Fruit fly (Drosophila melanogaster) whole organism, embryonic: ENCODE measurements around the gene CG11980.

Source experiments
- Bgb ChIP-seq: fragments of 200-800 bp; sonication (Bioruptor generic); IDR thresholded peaks from 2 replicates; pipeline ENCODE4 v1.3.6; 2022; ENCODE audit warnings: missing biosample characterization, missing genetic modification characterization; ENCODE audit not compliant: partially characterized antibody
- CG10654 ChIP-seq: fragments of 200-800 bp; sonication (Bioruptor generic); optimal IDR thresholded peaks from 2 replicates; lab custom pipeline; 2016; ENCODE audit warnings: missing biosample characterization, missing genetic modification characterization
- CG12299 ChIP-seq: fragments of 200-800 bp; sonication (Bioruptor generic); optimal IDR thresholded peaks from 2 replicates; lab custom pipeline; 2018; ENCODE audit warnings: missing biosample characterization, mild to moderate bottlenecking, missing genetic modification characterization
- CG12744 ChIP-seq: fragments of 200-800 bp; sonication (Bioruptor generic); optimal IDR thresholded peaks from 2 replicates; lab custom pipeline; 2016; ENCODE audit warnings: missing biosample characterization, missing genetic modification characterization
- CG13424 ChIP-seq: fragments of 200-800 bp; sonication (Bioruptor generic); optimal IDR thresholded peaks from 2 replicates; lab custom pipeline; 2019; ENCODE audit warnings: missing biosample characterization, mild to moderate bottlenecking, missing genetic modification characterization, moderate library complexity
- CG14441 ChIP-seq: fragments of 200-800 bp; sonication (Bioruptor generic); IDR thresholded peaks from 2 replicates; pipeline ENCODE4 v1.3.6; 2022; ENCODE audit warnings: missing biosample characterization, missing genetic modification characterization
- CG14710 ChIP-seq: fragments of 200-800 bp; sonication (Bioruptor generic); optimal IDR thresholded peaks from 3 replicates; lab custom pipeline; 2019; ENCODE audit warnings: missing biosample characterization, mild to moderate bottlenecking, missing genetic modification characterization, moderate library complexity
- CG14860 ChIP-seq: fragments of 200-800 bp; sonication (Bioruptor generic); IDR thresholded peaks from 3 replicates; pipeline ENCODE4 v1.3.6; 2022; ENCODE audit warnings: missing biosample characterization, missing genetic modification characterization; ENCODE audit not compliant: partially characterized antibody
- CG15479 ChIP-seq: fragments of 200-800 bp; sonication (Bioruptor generic); optimal IDR thresholded peaks from 3 replicates; lab custom pipeline; 2019; ENCODE audit warnings: missing biosample characterization, mild to moderate bottlenecking, missing genetic modification characterization, moderate library complexity
- CG15601 ChIP-seq: fragments of 200-800 bp; sonication (Bioruptor generic); optimal IDR thresholded peaks from 3 replicates; lab custom pipeline; 2019; ENCODE audit warnings: missing biosample characterization, mild to moderate bottlenecking, missing genetic modification characterization, moderate library complexity
- CG1603 ChIP-seq: fragments of 200-800 bp; sonication (Bioruptor generic); optimal IDR thresholded peaks from 2 replicates; lab custom pipeline; 2019; ENCODE audit warnings: missing biosample characterization, mild to moderate bottlenecking, missing genetic modification characterization, moderate library complexity
- CG16813 ChIP-seq: fragments of 200-800 bp; sonication (Bioruptor generic); IDR thresholded peaks from 3 replicates; pipeline ENCODE4 v1.3.6; 2022; ENCODE audit warnings: missing biosample characterization, missing genetic modification characterization; ENCODE audit not compliant: partially characterized antibody
- CG17328 ChIP-seq: fragments of 200-800 bp; sonication (Bioruptor generic); IDR thresholded peaks from 2 replicates; pipeline ENCODE4 v1.3.6; 2022; ENCODE audit warnings: missing biosample characterization, missing genetic modification characterization
- CG18764 ChIP-seq: fragments of 200-800 bp; sonication (Bioruptor generic); optimal IDR thresholded peaks from 3 replicates; lab custom pipeline; 2016; ENCODE audit warnings: missing biosample characterization, missing genetic modification characterization
- CG34422 ChIP-seq: fragments of 200-800 bp; sonication (Bioruptor generic); IDR thresholded peaks from 3 replicates; pipeline ENCODE4 v1.3.6; 2022; ENCODE audit warnings: missing biosample characterization, missing genetic modification characterization
- CG3847 ChIP-seq: fragments of 200-800 bp; sonication (Bioruptor generic); IDR thresholded peaks from 2 replicates; pipeline ENCODE4 v1.3.6; 2022; ENCODE audit warnings: missing biosample characterization, missing genetic modification characterization
- CG5953 ChIP-seq: fragments of 200-800 bp; sonication (Bioruptor generic); IDR thresholded peaks from 2 replicates; pipeline ENCODE4 v1.3.6; 2022; ENCODE audit warnings: missing biosample characterization, missing genetic modification characterization
- CG6791 ChIP-seq: fragments of 200-800 bp; sonication (Bioruptor generic); IDR thresholded peaks from 3 replicates; pipeline ENCODE4 v1.3.6; 2022; ENCODE audit warnings: missing biosample characterization, missing genetic modification characterization; ENCODE audit not compliant: partially characterized antibody
- CG7928 ChIP-seq: fragments of 200-800 bp; sonication (Bioruptor generic); optimal IDR thresholded peaks from 2 replicates; lab custom pipeline; 2017; ENCODE audit warnings: missing biosample characterization, mild to moderate bottlenecking, missing genetic modification characterization
- CG9797 ChIP-seq: fragments of 200-800 bp; sonication (Bioruptor generic); optimal IDR thresholded peaks from 3 replicates; lab custom pipeline; 2018; ENCODE audit warnings: missing biosample characterization, mild to moderate bottlenecking, missing genetic modification characterization
- CHES-1-like ChIP-seq: fragments of 200-800 bp; sonication (Bioruptor generic); optimal IDR thresholded peaks from 2 replicates; lab custom pipeline; 2016; ENCODE audit warnings: missing biosample characterization, missing genetic modification characterization
- CrebB ChIP-seq: fragments of 200-800 bp; sonication (Bioruptor generic); optimal IDR thresholded peaks from 3 replicates; lab custom pipeline; 2018; ENCODE audit warnings: missing biosample characterization, mild to moderate bottlenecking, missing genetic modification characterization
- Dll ChIP-seq: fragments of 200-800 bp; sonication (Bioruptor generic); IDR thresholded peaks from 4 replicates; pipeline ENCODE4 v1.3.6; 2022; ENCODE audit warnings: missing biosample characterization, missing genetic modification characterization; ENCODE audit not compliant: partially characterized antibody
- Doc3 ChIP-seq: fragments of 200-800 bp; sonication (Bioruptor generic); IDR thresholded peaks from 3 replicates; pipeline ENCODE4 v1.3.6; 2022; ENCODE audit warnings: missing biosample characterization, missing genetic modification characterization; ENCODE audit not compliant: partially characterized antibody
- Dp ChIP-seq: fragments of 200-800 bp; sonication (Bioruptor generic); optimal IDR thresholded peaks from 2 replicates; lab custom pipeline; 2018; ENCODE audit warnings: missing biosample characterization, mild to moderate bottlenecking, missing genetic modification characterization, moderate library complexity
- Gsc ChIP-seq: fragments of 200-800 bp; sonication (Bioruptor generic); IDR thresholded peaks from 2 replicates; pipeline ENCODE4 v1.3.6; 2022; ENCODE audit warnings: missing biosample characterization, missing genetic modification characterization
- Lhr ChIP-seq: fragments of 200-800 bp; sonication (Bioruptor generic); optimal IDR thresholded peaks from 3 replicates; lab custom pipeline; 2017; ENCODE audit warnings: mild to moderate bottlenecking, missing biosample characterization, missing genetic modification reagents, missing genetic modification characterization
- Mad ChIP-seq: fragments of 200-800 bp; sonication (Bioruptor generic); optimal IDR thresholded peaks from 2 replicates; lab custom pipeline; 2016; ENCODE audit warnings: missing biosample characterization, missing genetic modification characterization
- Med ChIP-seq: fragments of 200-800 bp; sonication (Bioruptor generic); peaks from one replicate; lab custom pipeline; 2016; ENCODE audit warnings: missing biosample characterization, missing genetic modification characterization, mild to moderate bottlenecking, inconsistent platforms, moderate library complexity
- NFAT ChIP-seq: fragments of 200-800 bp; sonication (Bioruptor generic); IDR thresholded peaks from 2 replicates; pipeline ENCODE4 v1.3.6; 2022; ENCODE audit warnings: missing biosample characterization, missing genetic modification characterization
- Rfx ChIP-seq: fragments of 200-800 bp; sonication (Bioruptor generic); IDR thresholded peaks from 2 replicates; pipeline ENCODE4 v1.3.6; 2022; ENCODE audit warnings: missing biosample characterization, missing genetic modification characterization
- Sox100B ChIP-seq: fragments of 200-800 bp; sonication (Bioruptor generic); optimal IDR thresholded peaks from 3 replicates; lab custom pipeline; 2018; ENCODE audit warnings: missing biosample characterization, mild to moderate bottlenecking, missing genetic modification characterization
- Sry-β ChIP-seq: fragments of 200-800 bp; sonication (Bioruptor generic); optimal IDR thresholded peaks from 2 replicates; lab custom pipeline; 2018; ENCODE audit warnings: missing biosample characterization, mild to moderate bottlenecking, missing genetic modification characterization, moderate library complexity
- bcd ChIP-seq: fragments of 200-800 bp; sonication (Bioruptor generic); optimal IDR thresholded peaks from 2 replicates; lab custom pipeline; 2017; ENCODE audit warnings: missing biosample characterization, mild to moderate bottlenecking, missing genetic modification characterization
- bowl ChIP-seq: fragments of 200-800 bp; sonication (Bioruptor generic); IDR thresholded peaks from 2 replicates; pipeline ENCODE4 v1.3.6; 2022; ENCODE audit warnings: missing biosample characterization, missing genetic modification characterization
- chn ChIP-seq: fragments of 200-800 bp; sonication (Bioruptor generic); optimal IDR thresholded peaks from 2 replicates; lab custom pipeline; 2016; ENCODE audit warnings: missing biosample characterization, missing genetic modification characterization
- dysf ChIP-seq: fragments of 200-800 bp; sonication (Bioruptor generic); IDR thresholded peaks from 3 replicates; pipeline ENCODE4 v1.3.6; 2022; ENCODE audit warnings: missing biosample characterization, missing genetic modification characterization
- fu2 ChIP-seq: fragments of 200-800 bp; sonication (Bioruptor generic); optimal IDR thresholded peaks from 2 replicates; lab custom pipeline; 2016; ENCODE audit warnings: missing biosample characterization, missing genetic modification characterization
- gcm ChIP-seq: fragments of 200-800 bp; sonication (Bioruptor generic); optimal IDR thresholded peaks from 2 replicates; lab custom pipeline; 2019; ENCODE audit warnings: missing biosample characterization, mild to moderate bottlenecking, missing genetic modification characterization, moderate library complexity
- grn ChIP-seq: fragments of 200-800 bp; sonication (Bioruptor generic); optimal IDR thresholded peaks from 3 replicates; lab custom pipeline; 2017; ENCODE audit warnings: missing biosample characterization, missing genetic modification characterization
- nerfin-2 ChIP-seq: fragments of 200-800 bp; sonication (Bioruptor generic); IDR thresholded peaks from 2 replicates; pipeline ENCODE4 v1.3.6; 2022; ENCODE audit warnings: missing biosample characterization, missing genetic modification characterization; ENCODE audit not compliant: partially characterized antibody
- oc ChIP-seq: fragments of 200-800 bp; sonication (Bioruptor generic); optimal IDR thresholded peaks from 2 replicates; lab custom pipeline; 2018; ENCODE audit warnings: missing biosample characterization, mild to moderate bottlenecking, missing genetic modification characterization, moderate library complexity
- onecut ChIP-seq: fragments of 200-800 bp; sonication (Bioruptor generic); IDR thresholded peaks from 2 replicates; pipeline ENCODE4 v1.3.6; 2022; ENCODE audit warnings: missing biosample characterization, missing genetic modification characterization
- pnt ChIP-seq: fragments of 200-800 bp; sonication (Bioruptor generic); optimal IDR thresholded peaks from 3 replicates; lab custom pipeline; 2016; ENCODE audit warnings: missing biosample characterization, missing genetic modification characterization
- pzg ChIP-seq: fragments of 200-800 bp; sonication (Bioruptor generic); optimal IDR thresholded peaks from 3 replicates; lab custom pipeline; 2018; ENCODE audit warnings: missing biosample characterization, mild to moderate bottlenecking, missing genetic modification characterization, moderate library complexity
- row ChIP-seq: fragments of 200-800 bp; sonication (Bioruptor generic); IDR thresholded peaks from 3 replicates; pipeline ENCODE4 v1.3.6; 2022; ENCODE audit warnings: missing biosample characterization, missing genetic modification characterization
- ssp ChIP-seq: fragments of 200-800 bp; sonication (Bioruptor generic); IDR thresholded peaks from 2 replicates; pipeline ENCODE4 v1.3.6; 2022; ENCODE audit warnings: missing biosample characterization, missing genetic modification characterization
- tup ChIP-seq: fragments of 200-800 bp; sonication (Bioruptor generic); optimal IDR thresholded peaks from 2 replicates; lab custom pipeline; 2016; ENCODE audit warnings: missing biosample characterization, mild to moderate bottlenecking, missing genetic modification characterization, moderate library complexity
- wek ChIP-seq: fragments of 200-800 bp; sonication (Bioruptor generic); optimal IDR thresholded peaks from 3 replicates; lab custom pipeline; 2018; ENCODE audit warnings: missing biosample characterization, mild to moderate bottlenecking, missing genetic modification characterization, moderate library complexity
- zfh1 ChIP-seq: fragments of 200-800 bp; sonication (Bioruptor generic); IDR thresholded peaks from 3 replicates; pipeline ENCODE4 v1.3.6; 2022; ENCODE audit warnings: missing biosample characterization, missing genetic modification characterization

The CG11980 gene

dm6 chr3R:9019689-9020138 is 15.9 kb downstream of the CG11980 start, which contains the start of gene tgo (continued):
- 0 out of 3 replicates have a peak, but pooled peaks have one; percentile 55 for TF ChIP-seq CG6791 (GFP tag; lab: Robert Waterston, UW)
- TF ChIP-seq Dp: peak; percentile 61
- no peak for TF ChIP-seq Doc3 (GFP tag; lab: Robert Waterston, UW)
- no peak for TF ChIP-seq CG10654 (GFP tag; lab: Kevin White, UChicago)
- peak; percentile 11; the same call in 1 of the 3 replicates for TF ChIP-seq CG16813
- TF ChIP-seq Dll (GFP tag; lab: Robert Waterston, UW): 0 out of 4 replicates have a peak, but pooled peaks have one; percentile 58
- TF ChIP-seq fu2 (GFP tag; lab: Kevin White, UChicago): no peak
- no peak for TF ChIP-seq chn (GFP tag; lab: Kevin White, UChicago)
- peak; percentile 13 for TF ChIP-seq CrebB (tag; lab: Kevin White, UChicago)
- TF ChIP-seq oc (tag; lab: Kevin White, UChicago): no peak
- peak; percentile 50 for TF ChIP-seq onecut (GFP tag; lab: Robert Waterston, UW)
- no peak for TF ChIP-seq CG13424 (tag; lab: Kevin White, UChicago)
- no peak for TF ChIP-seq CG7928
- TF ChIP-seq Bgb (GFP tag; lab: Robert Waterston, UW): peak; percentile 31; the same call in 1 of the 2 replicates
- TF ChIP-seq CG9797: peak; percentile 94
- 0 out of 3 replicates have a peak, but pooled peaks have one; percentile 19 for TF ChIP-seq row (GFP tag; lab: Robert Waterston, UW)
- no peak for TF ChIP-seq bcd (GFP tag; lab: Kevin White, UChicago)
- TF ChIP-seq nerfin-2: no peak
- TF ChIP-seq CG15479: no peak
- no peak for TF ChIP-seq Sox100B
- no peak for TF ChIP-seq pnt
- TF ChIP-seq CG14860 (GFP tag; lab: Robert Waterston, UW): no peak
- TF ChIP-seq CG12299 (tag; lab: Kevin White, UChicago): no peak
- peak; percentile 36 for TF ChIP-seq gcm (GFP tag; lab: Kevin White, UChicago)
- TF ChIP-seq CG1603 (tag; lab: Kevin White, UChicago): peak; percentile 82
- no peak for TF ChIP-seq ssp (GFP tag; lab: Robert Waterston, UW)
- peak; percentile 80 for TF ChIP-seq CG14710 (tag; lab: Kevin White, UChicago)
- peak; percentile 0 for TF ChIP-seq CG18764 (GFP tag; lab: Kevin White, UChicago)
- TF ChIP-seq CHES-1-like (GFP tag; lab: Kevin White, UChicago): peak; percentile 64
- no peak for TF ChIP-seq Gsc (GFP tag; lab: Robert Waterston, UW)
- no peak for TF ChIP-seq tup (GFP tag; lab: Kevin White, UChicago)
- TF ChIP-seq CG3847: peak; percentile 59; the same call in 1 of the 2 replicates
- TF ChIP-seq pzg (GFP tag; lab: Kevin White, UChicago): peak; percentile 96
- TF ChIP-seq CG5953 (GFP tag; lab: Robert Waterston, UW): no peak
- TF ChIP-seq dysf (GFP tag; lab: Robert Waterston, UW): no peak
- TF ChIP-seq wek (GFP tag; lab: Kevin White, UChicago): no peak
- peak; percentile 33 for TF ChIP-seq CG15601 (tag; lab: Kevin White, UChicago)
- peak; percentile 79 for TF ChIP-seq Lhr (GFP tag; lab: Kevin White, UChicago)
- peak; percentile 11 for TF ChIP-seq Mad (GFP tag; lab: Kevin White, UChicago)
- TF ChIP-seq Med: peak; percentile 72
- 0 out of 3 replicates have a peak, but pooled peaks have one; percentile 22 for TF ChIP-seq zfh1 (GFP tag; lab: Robert Waterston, UW)
- TF ChIP-seq CG12744 (GFP tag; lab: Kevin White, UChicago): no peak
- TF ChIP-seq Sry-β (GFP tag; lab: Kevin White, UChicago): no peak
- peak; percentile 34; the same call in 1 of the 2 replicates for TF ChIP-seq Rfx (GFP tag; lab: Robert Waterston, UW)
- TF ChIP-seq NFAT: no peak
- peak; percentile 99 for TF ChIP-seq grn (GFP tag; lab: Kevin White, UChicago)
- peak; percentile 83; the same call in 1 of the 3 replicates for TF ChIP-seq CG34422 (GFP tag; lab: Robert Waterston, UW)
- no peak for TF ChIP-seq bowl (GFP tag; lab: Robert Waterston, UW)
- TF ChIP-seq CG17328 (GFP tag; lab: Robert Waterston, UW): no peak
- no peak for TF ChIP-seq CG14441 (GFP tag; lab: Robert Waterston, UW)
